Fruit fly (Drosophila melanogaster): ENCODE measurements around the gene fz2.

fz2 gene

DNA sequence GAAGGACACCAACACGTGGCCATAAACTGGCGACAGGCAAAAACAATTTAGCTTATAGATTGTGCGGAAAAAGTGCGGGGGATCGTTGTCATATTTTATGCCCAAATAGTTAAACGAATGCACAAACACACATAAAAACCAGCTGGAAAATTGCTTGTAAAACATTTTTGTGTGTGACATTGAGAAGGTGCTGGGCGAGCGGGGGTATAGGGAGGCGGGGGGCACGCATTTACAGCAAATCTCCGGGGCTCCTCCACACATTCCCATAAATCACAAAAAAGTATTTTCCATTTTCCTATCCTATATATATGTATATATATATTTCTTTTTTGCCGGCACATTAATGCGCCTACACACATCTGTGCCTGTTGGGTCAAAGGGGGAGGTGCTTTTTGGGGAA lies 39.1 kb downstream of the fz2 start:
- TF ChIP-seq Dif (GFP tag; optimal IDR thresholded peaks at IDR 0.05; ENCODE audit: partially characterized antibody) (no peak), fru (GFP tag; optimal IDR thresholded peaks at IDR 0.05) (no peak), usp (GFP tag; optimal IDR thresholded peaks at IDR 0.05) (no peak), dsf (GFP tag; optimal IDR thresholded peaks at IDR 0.05; ENCODE audit: borderline replicate concordance) (no peak), Dfd (GFP tag; optimal IDR thresholded peaks at IDR 0.05) (no peak), Myc (optimal IDR thresholded peaks at IDR 0.05) (no peak), brk (GFP tag; optimal IDR thresholded peaks at IDR 0.05) (no peak), Rel (GFP tag; optimal IDR thresholded peaks at IDR 0.05) (no peak), Rel (tag; optimal IDR thresholded peaks at IDR 0.05) (no peak), Hnf4 (GFP tag; optimal IDR thresholded peaks at IDR 0.05) (no peak), Abd-B (GFP tag; optimal IDR thresholded peaks at IDR 0.05) (no peak), Sp1 (GFP tag; optimal IDR thresholded peaks at IDR 0.05) (no peak), rgr (GFP tag; optimal IDR thresholded peaks at IDR 0.05) (no peak), GATAd (GFP tag; optimal IDR thresholded peaks at IDR 0.05) (no peak), woc (GFP tag; optimal IDR thresholded peaks at IDR 0.05) (no peak), HLH106 (tag; optimal IDR thresholded peaks at IDR 0.05) (no peak), lola (GFP tag; optimal IDR thresholded peaks at IDR 0.05) (no peak), foxo (GFP tag; optimal IDR thresholded peaks at IDR 0.05) (no peak), dl (GFP tag; optimal IDR thresholded peaks at IDR 0.05; ENCODE audit: insufficient read depth in 1 of 2, partially characterized antibody in 2 of 2) (no peak), h (GFP tag; optimal IDR thresholded peaks at IDR 0.05) (no peak)

DNA sequence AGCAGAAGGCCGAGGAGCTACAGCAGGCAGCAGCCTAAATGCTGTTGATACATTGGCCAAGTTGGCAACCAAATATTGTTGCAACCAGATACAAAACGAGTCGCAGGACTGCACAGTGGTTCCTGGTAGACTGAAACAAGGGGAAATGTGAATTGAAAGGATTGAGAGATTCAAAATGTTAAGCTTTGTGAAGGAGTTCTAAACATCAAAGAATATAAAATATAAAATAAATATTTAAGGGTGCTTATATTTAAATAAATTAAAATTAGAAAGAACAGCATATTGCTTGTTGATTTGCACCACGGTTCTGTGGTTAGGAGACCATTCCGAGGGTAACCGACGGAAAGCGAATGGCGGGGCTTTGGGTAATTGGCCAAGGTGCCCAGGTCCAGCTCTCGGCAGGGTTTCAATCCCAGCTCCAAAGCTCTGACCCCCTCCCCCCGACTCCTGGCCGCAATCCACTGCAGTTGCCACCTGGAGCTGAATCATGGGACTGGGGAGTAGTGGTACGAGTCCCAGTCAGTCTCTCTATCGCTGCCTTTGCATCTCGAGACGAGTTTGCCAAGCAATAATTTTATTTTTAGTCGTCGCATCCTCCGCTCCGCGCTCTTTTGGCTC lies 41.0 kb downstream of the fz2 start:
- TF ChIP-seq Dfd (GFP tag; optimal IDR thresholded peaks at IDR 0.05) (no peak), foxo (GFP tag; optimal IDR thresholded peaks at IDR 0.05) (peak in 1 of 2 experiments; percentile 94), pan (optimal IDR thresholded peaks at IDR 0.05) (no peak), ey (GFP tag; optimal IDR thresholded peaks at IDR 0.05) (peak; percentile 83), Vsx2 (GFP tag; optimal IDR thresholded peaks at IDR 0.05; ENCODE audit: partially characterized antibody) (peak; percentile 78), CG9705 (GFP tag; optimal IDR thresholded peaks at IDR 0.05) (peak; percentile 75), rgr (GFP tag; optimal IDR thresholded peaks at IDR 0.05) (peak; percentile 95), sv (GFP tag; optimal IDR thresholded peaks at IDR 0.05) (no peak), HLH106 (tag; optimal IDR thresholded peaks at IDR 0.05) (peak; percentile 91), woc (GFP tag; optimal IDR thresholded peaks at IDR 0.05) (peak; percentile 75), Rel (GFP tag; optimal IDR thresholded peaks at IDR 0.05) (peak; percentile 92), Rel (tag; optimal IDR thresholded peaks at IDR 0.05) (peak; percentile 51), br (GFP tag; optimal IDR thresholded peaks at IDR 0.05) (peak; percentile 82), Abd-B (GFP tag; optimal IDR thresholded peaks at IDR 0.05) (no peak), sage (GFP tag; optimal IDR thresholded peaks at IDR 0.05) (peak; percentile 89), Jra (GFP tag; optimal IDR thresholded peaks at IDR 0.05) (peak; percentile 57), usp (GFP tag; optimal IDR thresholded peaks at IDR 0.05) (no peak), Hnf4 (GFP tag; optimal IDR thresholded peaks at IDR 0.05) (peak; percentile 88), brk (GFP tag; optimal IDR thresholded peaks at IDR 0.05) (peak; percentile 93), GATAd (GFP tag; optimal IDR thresholded peaks at IDR 0.05) (no peak), OdsH (GFP tag; optimal IDR thresholded peaks at IDR 0.05) (peak; percentile 95), Hr78 (GFP tag; optimal IDR thresholded peaks at IDR 0.05) (no peak), Sp1 (GFP tag; optimal IDR thresholded peaks at IDR 0.05) (peak; percentile 92), Myc (optimal IDR thresholded peaks at IDR 0.05) (no peak), dmrt93B (GFP tag; optimal IDR thresholded peaks at IDR 0.05) (peak; percentile 84), Dif (GFP tag; optimal IDR thresholded peaks at IDR 0.05; ENCODE audit: partially characterized antibody) (peak; percentile 10), dsf (GFP tag; optimal IDR thresholded peaks at IDR 0.05; ENCODE audit: borderline replicate concordance) (peak; percentile 50), N (GFP tag; optimal IDR thresholded peaks at IDR 0.05) (no peak), Hr83 (GFP tag; optimal IDR thresholded peaks at IDR 0.05; ENCODE audit: poor library complexity, severe bottlenecking) (peak; percentile 71), dl (GFP tag; optimal IDR thresholded peaks at IDR 0.05; ENCODE audit: insufficient read depth in 1 of 2, partially characterized antibody in 2 of 2) (no peak), Mio (GFP tag; optimal IDR thresholded peaks at IDR 0.05) (no peak), CrebA (GFP tag; optimal IDR thresholded peaks at IDR 0.05; ENCODE audit: borderline replicate concordance) (peak; percentile 50), jim (GFP tag; optimal IDR thresholded peaks at IDR 0.05) (no peak), CG32264 (GFP tag; optimal IDR thresholded peaks at IDR 0.05) (peak; percentile 45), tai (GFP tag; optimal IDR thresholded peaks at IDR 0.05) (peak; percentile 56), fru (GFP tag; optimal IDR thresholded peaks at IDR 0.05) (peak; percentile 89), psq (GFP tag; optimal IDR thresholded peaks at IDR 0.05) (peak; percentile 94), h (GFP tag; optimal IDR thresholded peaks at IDR 0.05) (peak; percentile 90), lola (GFP tag; optimal IDR thresholded peaks at IDR 0.05) (no peak)
